Fruit fly (Drosophila melanogaster): ENCODE data around the gene grnd.

DNA sequence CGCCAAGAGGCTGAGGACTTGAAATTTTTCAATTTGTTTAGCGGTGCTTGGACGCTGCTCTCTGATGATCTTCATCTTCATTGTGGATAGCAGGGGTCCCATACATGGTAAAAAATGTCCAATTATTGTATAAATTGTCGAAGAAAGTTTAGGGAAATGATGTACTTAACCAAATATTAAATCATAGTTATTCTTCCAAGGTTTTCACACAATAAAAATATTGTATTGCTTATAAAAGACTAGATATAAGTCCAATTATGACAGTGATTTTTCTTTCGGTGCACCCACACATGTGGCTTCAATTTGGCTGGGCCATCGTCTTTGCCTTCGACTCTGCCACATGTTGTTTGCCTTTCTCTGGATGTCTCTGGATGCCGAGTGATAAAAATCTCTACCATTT, 19.7 kb downstream of the grnd start:
- no peak for TF ChIP-seq pan (optimal IDR thresholded peaks at IDR 0.05)
- no peak for TF ChIP-seq psq (optimal IDR thresholded peaks at IDR 0.05)

Data from whole organism.